Worm (Caenorhabditis elegans) whole organism, young adult: ENCODE measurements around the gene C42C1.8.

ENCODE experiments used
- B0035.1 ChIP-seq: sonication (generic microtip); optimal IDR thresholded peaks from 2 replicates; lab custom pipeline; 2016; ENCODE audit warnings: missing genetic modification characterization, mild to moderate bottlenecking, missing compliant biosample characterization, missing genotype, missing genetic modification reagents
- F22D6.2 ChIP-seq: sonication (generic microtip); optimal IDR thresholded peaks from 2 replicates; lab custom pipeline; 2016; ENCODE audit warnings: mild to moderate bottlenecking, missing genetic modification characterization, missing compliant biosample characterization
- F33H1.4 ChIP-seq: fragments of 200-800 bp; sonication (Bioruptor generic); IDR thresholded peaks from 2 replicates; pipeline ENCODE4 v1.3.6; 2022; ENCODE audit warnings: missing genetic modification reagents, missing genetic modification characterization, missing compliant biosample characterization
- F57C9.4 ChIP-seq: sonication (generic microtip); optimal IDR thresholded peaks from 2 replicates; lab custom pipeline; 2017; ENCODE audit warnings: mild to moderate bottlenecking, missing genetic modification characterization, missing compliant biosample characterization
- K12H6.12 ChIP-seq: fragments of 200-800 bp; sonication (Bioruptor generic); optimal IDR thresholded peaks from 2 replicates; lab custom pipeline; 2018; ENCODE audit warnings: mild to moderate bottlenecking, missing genetic modification characterization, missing compliant biosample characterization
- Y53G8AR.9 ChIP-seq: fragments of 200-800 bp; sonication (Bioruptor generic); conservative IDR thresholded peaks from 2 replicates; pipeline ENCODE4 v1.3.6; 2022; ENCODE audit warnings: missing genetic modification reagents, missing genetic modification characterization, missing compliant biosample characterization
- akir-1 ChIP-seq: fragments of 200-800 bp; sonication (Bioruptor generic); optimal IDR thresholded peaks from 2 replicates; lab custom pipeline; 2018; ENCODE audit warnings: mild to moderate bottlenecking, missing genetic modification characterization, moderate library complexity, missing compliant biosample characterization
- ama-1 ChIP-seq, 3 experiments: fragments of 150-350 bp in 1 of 3; sonication (generic microtip) in 2 of 3; optimal IDR thresholded peaks; 2 replicates each; lab custom pipeline; 2014 to 2018; ENCODE audit warnings: missing biosample characterization in 2 of 3, missing genetic modification characterization in 2 of 3, missing genetic modification reagents in 2 of 3
- cebp-1 ChIP-seq, 2 experiments: fragments of 200-800 bp in 1 of 2; sonication (Bioruptor generic) in 1 of 2; sonication (generic microtip) in 1 of 2; IDR thresholded peaks in 1 of 2; optimal IDR thresholded peaks in 1 of 2; 2 replicates each; pipeline versions ENCODE4 v1.3.6 to Lab custom; 2017 to 2022; ENCODE audit warnings: missing compliant biosample characterization in 2 of 2, missing genetic modification characterization in 2 of 2, mild to moderate bottlenecking in 1 of 2, missing genetic modification reagents in 1 of 2, moderate library complexity in 1 of 2
- ceh-40 ChIP-seq: fragments of 200-800 bp; sonication (Bioruptor generic); IDR thresholded peaks from 2 replicates; pipeline ENCODE4 v1.3.6; 2022; ENCODE audit warnings: missing genetic modification characterization, missing compliant biosample characterization
- ceh-58 ChIP-seq: fragments of 200-800 bp; sonication (Bioruptor generic); IDR thresholded peaks from 2 replicates; pipeline ENCODE4 v1.3.6; 2022; ENCODE audit warnings: missing genetic modification characterization, missing compliant biosample characterization
- egl-18 ChIP-seq: fragments of 200-800 bp; sonication (Bioruptor generic); IDR thresholded peaks from 2 replicates; pipeline ENCODE4 v1.3.6; 2022; ENCODE audit warnings: missing genetic modification reagents, missing genetic modification characterization, missing compliant biosample characterization
- fkh-3 ChIP-seq: sonication (generic microtip); optimal IDR thresholded peaks from 2 replicates; lab custom pipeline; 2016; ENCODE audit warnings: mild to moderate bottlenecking, missing genetic modification characterization, missing compliant biosample characterization
- gei-17 ChIP-seq: fragments of 200-800 bp; sonication (Bioruptor generic); optimal IDR thresholded peaks from 2 replicates; lab custom pipeline; 2018; ENCODE audit warnings: mild to moderate bottlenecking, missing genetic modification characterization, missing compliant biosample characterization
- him-1 ChIP-seq: sonication (generic microtip); optimal IDR thresholded peaks from 2 replicates; lab custom pipeline; 2016; ENCODE audit warnings: missing genotype, missing genetic modification reagents, missing genetic modification characterization, missing compliant biosample characterization
- hsf-1 ChIP-seq: fragments of 200-800 bp; sonication (Bioruptor generic); IDR thresholded peaks from 2 replicates; pipeline ENCODE4 v1.3.6; 2022; ENCODE audit warnings: missing genetic modification reagents, missing genetic modification characterization, missing compliant biosample characterization
- lin-35 ChIP-seq, 3 experiments: fragments of 150-350 bp in 2 of 3; sonication (generic microtip) in 1 of 3; optimal IDR thresholded peaks; 2 replicates each; lab custom pipeline; 2014 to 2018; ENCODE audit warnings: missing biosample characterization in 3 of 3, missing genetic modification characterization in 3 of 3, missing genetic modification reagents in 3 of 3
- lir-1 ChIP-seq: fragments of 200-800 bp; sonication (Bioruptor generic); conservative IDR thresholded peaks from 2 replicates; pipeline ENCODE4 v1.3.6; 2022; ENCODE audit warnings: missing genetic modification reagents, missing genetic modification characterization, missing compliant biosample characterization
- lsl-1 ChIP-seq: fragments of 200-800 bp; sonication (Bioruptor generic); optimal IDR thresholded peaks from 2 replicates; lab custom pipeline; 2018; ENCODE audit warnings: mild to moderate bottlenecking, missing genetic modification characterization, moderate library complexity, missing compliant biosample characterization
- madf-8 ChIP-seq: fragments of 200-800 bp; sonication (Bioruptor generic); conservative IDR thresholded peaks from 2 replicates; pipeline ENCODE4 v1.3.6; 2022; ENCODE audit warnings: missing genetic modification reagents, missing genetic modification characterization, missing compliant biosample characterization
- mcd-1 ChIP-seq: fragments of 200-800 bp; sonication (Bioruptor generic); IDR thresholded peaks from 2 replicates; pipeline ENCODE4 v1.3.6; 2022; ENCODE audit warnings: missing genetic modification reagents, missing genetic modification characterization, missing compliant biosample characterization
- mxl-1 ChIP-seq: sonication (generic microtip); optimal IDR thresholded peaks from 2 replicates; lab custom pipeline; 2016; ENCODE audit warnings: missing genetic modification characterization, missing compliant biosample characterization
- rec-8 ChIP-seq, 2 experiments: sonication (generic microtip); optimal IDR thresholded peaks; 2 replicates each; lab custom pipeline; 2016; ENCODE audit warnings: mild to moderate bottlenecking in 2 of 2, missing genetic modification characterization in 2 of 2, missing genetic modification reagents in 2 of 2, missing genotype in 2 of 2, missing biosample characterization in 1 of 2, missing compliant biosample characterization in 1 of 2, moderate library complexity in 1 of 2
- sdz-38 ChIP-seq: sonication (generic microtip); optimal IDR thresholded peaks from 2 replicates; lab custom pipeline; 2016; ENCODE audit warnings: missing genotype, missing genetic modification characterization, missing compliant biosample characterization
- snpc-1.1 ChIP-seq: sonication (generic microtip); optimal IDR thresholded peaks from 2 replicates; lab custom pipeline; 2017; ENCODE audit warnings: missing genetic modification characterization, mild to moderate bottlenecking, missing compliant biosample characterization, antibody characterized with exemption, moderate library complexity, missing genotype, missing genetic modification reagents; ENCODE audit not compliant: insufficient read depth
- snpc-1.3 ChIP-seq: sonication (generic microtip); optimal IDR thresholded peaks from 2 replicates; lab custom pipeline; 2017; ENCODE audit warnings: missing genetic modification characterization, mild to moderate bottlenecking, missing compliant biosample characterization, antibody characterized with exemption, moderate library complexity, missing genotype, missing genetic modification reagents; ENCODE audit not compliant: insufficient read depth
- somi-1 ChIP-seq: fragments of 200-800 bp; sonication (Bioruptor generic); optimal IDR thresholded peaks from 2 replicates; lab custom pipeline; 2018; ENCODE audit warnings: mild to moderate bottlenecking, missing genetic modification characterization, missing compliant biosample characterization
- sptf-2 ChIP-seq: fragments of 200-800 bp; sonication (Bioruptor generic); optimal IDR thresholded peaks from 2 replicates; lab custom pipeline; 2018; ENCODE audit warnings: mild to moderate bottlenecking, missing genetic modification characterization, missing compliant biosample characterization
- unc-130 ChIP-seq: sonication (generic microtip); optimal IDR thresholded peaks from 2 replicates; lab custom pipeline; 2016; ENCODE audit warnings: missing genetic modification reagents, missing genetic modification characterization, missing compliant biosample characterization
- xnd-1 ChIP-seq: sonication (generic microtip); optimal IDR thresholded peaks from 2 replicates; lab custom pipeline; 2016; ENCODE audit warnings: missing genotype, missing genetic modification reagents, missing genetic modification characterization, missing compliant biosample characterization
- ztf-26 ChIP-seq: sonication (generic microtip); optimal IDR thresholded peaks from 2 replicates; lab custom pipeline; 2017; ENCODE audit warnings: missing genetic modification characterization, missing compliant biosample characterization
- ztf-3 ChIP-seq: fragments of 200-800 bp; sonication (Bioruptor generic); optimal IDR thresholded peaks from 2 replicates; lab custom pipeline; 2018; ENCODE audit warnings: mild to moderate bottlenecking, missing genetic modification characterization, missing compliant biosample characterization

C42C1.8 gene

DNA sequence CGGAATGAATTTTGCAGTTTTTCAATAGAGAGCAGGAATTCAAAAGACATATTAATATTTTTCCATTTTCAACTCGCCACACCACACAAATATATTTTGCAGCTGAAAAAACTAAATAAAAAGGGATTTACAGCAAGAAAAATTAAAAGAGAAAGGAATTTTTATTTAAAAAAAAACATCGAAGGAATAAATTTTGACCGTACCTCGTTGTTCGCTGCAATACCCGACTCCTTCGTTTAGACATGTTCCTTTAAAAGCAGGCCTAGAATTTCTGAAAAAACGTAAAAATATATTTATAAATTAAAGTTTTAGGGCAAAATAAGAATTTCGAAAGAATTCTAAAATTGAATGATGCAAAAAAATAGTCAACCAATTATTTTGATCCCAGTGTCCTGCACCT lies 45.0 kb downstream of the C42C1.8 start, which contains the start of gene F19B6.1:
F19B6.1 (minus strand) TSS at position 278 of the 400 bp plus-strand sequence.
- 0 out of 2 replicates have a peak, but pooled peaks have one; percentile 14 for TF ChIP-seq madf-8 (GFP tag; lab: Robert Waterston, UW)
- peak; percentile 52 for TF ChIP-seq lsl-1
- no peak for TF ChIP-seq sdz-38
- TF ChIP-seq xnd-1 (tag; lab: Kevin White, UChicago), result peak; percentile 25
- peak; percentile 62 for TF ChIP-seq F33H1.4 (GFP tag; lab: Robert Waterston, UW)

- no peak for TF ChIP-seq sptf-2 (GFP tag; lab: Kevin White, UChicago)
- TF ChIP-seq lin-35 (GFP tag; optimal IDR thresholded peaks at IDR 0.05; lab: Kevin White, UChicago), result no peak
- TF ChIP-seq ceh-58, result no peak
- TF ChIP-seq snpc-1.3 (tag; lab: Kevin White, UChicago), result no peak
- TF ChIP-seq sdz-38, result no peak
- no peak for TF ChIP-seq ceh-40 (GFP tag; lab: Robert Waterston, UW)
- no peak for TF ChIP-seq ztf-26 (tag; lab: Kevin White, UChicago)
- TF ChIP-seq ztf-3 (GFP tag; lab: Kevin White, UChicago), result no peak
- TF ChIP-seq cebp-1 (GFP tag; IDR thresholded peaks at IDR 0.05; lab: Robert Waterston, UW), result no peak
- no peak for TF ChIP-seq cebp-1 (tag; optimal IDR thresholded peaks at IDR 0.05; lab: Kevin White, UChicago)
- TF ChIP-seq gei-17 (GFP tag; lab: Kevin White, UChicago), result no peak
- TF ChIP-seq ama-1 (optimal IDR thresholded peaks at IDR 0.05; lab: Kevin White, UChicago), result no peak
- TF ChIP-seq ama-1 (GFP tag; optimal IDR thresholded peaks at IDR 0.05; lab: Kevin White, UChicago), result no peak
- TF ChIP-seq mcd-1, result no peak
- no peak for TF ChIP-seq xnd-1 (tag; lab: Kevin White, UChicago)
- TF ChIP-seq him-1 (tag; lab: Kevin White, UChicago), result no peak
- TF ChIP-seq F57C9.4 (tag; lab: Kevin White, UChicago), result no peak
Measured at ce11 chrIV:12336893-12337627, 46.2 kb downstream of the C42C1.8 start, which contains the start of the genes F19B6.10 and wht-5. Gene F19B6.10 (plus strand): TSS chrIV:12337193. Gene wht-5 (plus strand): TSS chrIV:12337577.

- TF ChIP-seq B0035.1 (tag; lab: Kevin White, UChicago), result no peak
- no peak for TF ChIP-seq ztf-26 (tag; lab: Kevin White, UChicago)
- no peak for TF ChIP-seq egl-18 (GFP tag; lab: Robert Waterston, UW)
- TF ChIP-seq snpc-1.1 (tag; lab: Kevin White, UChicago), result no peak
- TF ChIP-seq rec-8 (tag; optimal IDR thresholded peaks at IDR 0.05; lab: Kevin White, UChicago), result no peak
- no peak for TF ChIP-seq fkh-3 (tag; lab: Kevin White, UChicago)
- TF ChIP-seq unc-130, result no peak
- TF ChIP-seq lir-1 (GFP tag; lab: Robert Waterston, UW), result no peak
- no peak for TF ChIP-seq sdz-38
- no peak for TF ChIP-seq F22D6.2 (tag; lab: Kevin White, UChicago)
- no peak for TF ChIP-seq Y53G8AR.9 (GFP tag; lab: Robert Waterston, UW)
- TF ChIP-seq K12H6.12 (tag; lab: Kevin White, UChicago), result no peak
- TF ChIP-seq akir-1 (GFP tag; lab: Kevin White, UChicago), result no peak
- TF ChIP-seq hsf-1 (GFP tag; lab: Robert Waterston, UW), result no peak
- no peak for TF ChIP-seq mxl-1 (tag; lab: Kevin White, UChicago)
- no peak for TF ChIP-seq F33H1.4 (GFP tag; lab: Robert Waterston, UW)
- no peak for TF ChIP-seq somi-1 (GFP tag; lab: Kevin White, UChicago)
Measured at ce11 chrIV:12340885-12341284, 50.0 kb downstream of the C42C1.8 start.
